Fruit fly (Drosophila melanogaster) whole organism, embryonic: ENCODE results near the gene IFT54.

ENCODE experiments used
- Asciz ChIP-seq: fragments of 200-800 bp; sonication (Bioruptor generic); optimal IDR thresholded peaks from 2 replicates; lab custom pipeline; 2017; ENCODE audit warnings: missing biosample characterization, mild to moderate bottlenecking, missing genetic modification characterization, missing genetic modification reagents
- B-H2 ChIP-seq: fragments of 200-800 bp; sonication (Bioruptor generic); optimal IDR thresholded peaks from 2 replicates; lab custom pipeline; 2018; ENCODE audit warnings: missing biosample characterization, mild to moderate bottlenecking, missing genetic modification characterization
- C15 ChIP-seq: fragments of 200-800 bp; sonication (Bioruptor generic); IDR thresholded peaks from 3 replicates; pipeline ENCODE4 v1.3.6; 2022; ENCODE audit warnings: missing biosample characterization, missing genetic modification characterization
- CG10209 ChIP-seq: fragments of 200-800 bp; sonication (Bioruptor generic); optimal IDR thresholded peaks from 3 replicates; lab custom pipeline; 2017; ENCODE audit warnings: missing biosample characterization, mild to moderate bottlenecking, missing genetic modification characterization, missing genetic modification reagents
- CG11085 ChIP-seq: fragments of 200-800 bp; sonication (Bioruptor generic); IDR thresholded peaks from 2 replicates; pipeline ENCODE4 v1.3.6; 2022; ENCODE audit warnings: missing biosample characterization, missing genetic modification characterization
- CG12104 ChIP-seq: fragments of 200-800 bp; sonication (Bioruptor generic); optimal IDR thresholded peaks from 3 replicates; lab custom pipeline; 2016; ENCODE audit warnings: missing biosample characterization, missing genetic modification characterization
- CG12236 ChIP-seq: fragments of 200-800 bp; sonication (Bioruptor generic); optimal IDR thresholded peaks from 2 replicates; lab custom pipeline; 2016; ENCODE audit warnings: missing biosample characterization, missing genetic modification characterization
- CG12744 ChIP-seq: fragments of 200-800 bp; sonication (Bioruptor generic); optimal IDR thresholded peaks from 2 replicates; lab custom pipeline; 2016; ENCODE audit warnings: missing biosample characterization, missing genetic modification characterization
- CG12769 ChIP-seq: fragments of 200-800 bp; sonication (Bioruptor generic); optimal IDR thresholded peaks from 2 replicates; lab custom pipeline; 2019; ENCODE audit warnings: missing biosample characterization, mild to moderate bottlenecking, missing genetic modification characterization, moderate library complexity
- CG14710 ChIP-seq: fragments of 200-800 bp; sonication (Bioruptor generic); optimal IDR thresholded peaks from 3 replicates; lab custom pipeline; 2019; ENCODE audit warnings: missing biosample characterization, mild to moderate bottlenecking, missing genetic modification characterization, moderate library complexity
- CG15696 ChIP-seq: fragments of 200-800 bp; sonication (Bioruptor generic); optimal IDR thresholded peaks from 2 replicates; lab custom pipeline; 2019; ENCODE audit warnings: missing biosample characterization, mild to moderate bottlenecking, missing genetic modification characterization, moderate library complexity
- CG2199 ChIP-seq: fragments of 200-800 bp; sonication (Bioruptor generic); IDR thresholded peaks from 3 replicates; pipeline ENCODE4 v1.3.6; 2022; ENCODE audit warnings: missing biosample characterization, missing genetic modification characterization
- CG31365 ChIP-seq: fragments of 200-800 bp; sonication (Bioruptor generic); optimal IDR thresholded peaks from 2 replicates; lab custom pipeline; 2018; ENCODE audit warnings: missing biosample characterization, mild to moderate bottlenecking, missing genetic modification characterization
- CG34376 ChIP-seq: fragments of 200-800 bp; sonication (Bioruptor generic); optimal IDR thresholded peaks from 2 replicates; lab custom pipeline; 2018; ENCODE audit warnings: missing biosample characterization, mild to moderate bottlenecking, missing genetic modification characterization
- CG3847 ChIP-seq: fragments of 200-800 bp; sonication (Bioruptor generic); IDR thresholded peaks from 2 replicates; pipeline ENCODE4 v1.3.6; 2022; ENCODE audit warnings: missing biosample characterization, missing genetic modification characterization
- CG4328 ChIP-seq: fragments of 200-800 bp; sonication (Bioruptor generic); optimal IDR thresholded peaks from 3 replicates; lab custom pipeline; 2017; ENCODE audit warnings: missing biosample characterization, missing genetic modification reagents, missing genetic modification characterization
- CG43689 ChIP-seq: fragments of 200-800 bp; sonication (Bioruptor generic); IDR thresholded peaks from 2 replicates; pipeline ENCODE4 v1.3.6; 2022; ENCODE audit warnings: missing biosample characterization, missing genetic modification characterization
- CG4404 ChIP-seq: fragments of 200-800 bp; sonication (Bioruptor generic); IDR thresholded peaks from 2 replicates; pipeline ENCODE4 v1.3.6; 2022; ENCODE audit warnings: missing biosample characterization, missing genetic modification characterization
- CG4424 ChIP-seq: fragments of 200-800 bp; sonication (Bioruptor generic); optimal IDR thresholded peaks from 3 replicates; lab custom pipeline; 2016; ENCODE audit warnings: missing biosample characterization, missing genetic modification characterization
- CG7745 ChIP-seq: fragments of 200-800 bp; sonication (Bioruptor generic); optimal IDR thresholded peaks from 2 replicates; lab custom pipeline; 2018; ENCODE audit warnings: missing biosample characterization, mild to moderate bottlenecking, missing genetic modification characterization, moderate library complexity
- CG8388 ChIP-seq: fragments of 200-800 bp; sonication (Bioruptor generic); optimal IDR thresholded peaks from 2 replicates; lab custom pipeline; 2019; ENCODE audit warnings: missing biosample characterization, mild to moderate bottlenecking, missing genetic modification characterization, moderate library complexity
- CG8765 ChIP-seq: fragments of 200-800 bp; sonication (Bioruptor generic); IDR thresholded peaks from 2 replicates; pipeline ENCODE4 v1.3.6; 2022; ENCODE audit warnings: missing biosample characterization, missing genetic modification characterization
- CG9932 ChIP-seq: fragments of 200-800 bp; sonication (Bioruptor generic); IDR thresholded peaks from 2 replicates; pipeline ENCODE4 v1.3.6; 2022; ENCODE audit warnings: missing biosample characterization, missing genetic modification characterization
- Chrac-16 ChIP-seq: fragments of 200-800 bp; sonication (Bioruptor generic); optimal IDR thresholded peaks from 3 replicates; lab custom pipeline; 2016; ENCODE audit warnings: missing biosample characterization, missing genetic modification characterization
- CoRest ChIP-seq: fragments of 200-800 bp; sonication (Bioruptor generic); optimal IDR thresholded peaks from 3 replicates; lab custom pipeline; 2018; ENCODE audit warnings: missing biosample characterization, mild to moderate bottlenecking, missing genetic modification characterization, moderate library complexity
- Drgx ChIP-seq: fragments of 200-800 bp; sonication (Bioruptor generic); IDR thresholded peaks from 2 replicates; pipeline ENCODE4 v1.3.6; 2022; ENCODE audit warnings: missing biosample characterization, missing genetic modification characterization
- Fer3 ChIP-seq: fragments of 200-800 bp; sonication (Bioruptor generic); optimal IDR thresholded peaks from 2 replicates; lab custom pipeline; 2018; ENCODE audit warnings: missing biosample characterization, mild to moderate bottlenecking, missing genetic modification characterization, moderate library complexity
- HLH54F ChIP-seq: fragments of 200-800 bp; sonication (Bioruptor generic); optimal IDR thresholded peaks from 3 replicates; lab custom pipeline; 2016; ENCODE audit warnings: missing biosample characterization, missing genetic modification characterization
- Hmx ChIP-seq: fragments of 200-800 bp; sonication (Bioruptor generic); optimal IDR thresholded peaks from 2 replicates; lab custom pipeline; 2016; ENCODE audit warnings: missing biosample characterization, missing genetic modification characterization
- NFAT ChIP-seq: fragments of 200-800 bp; sonication (Bioruptor generic); IDR thresholded peaks from 2 replicates; pipeline ENCODE4 v1.3.6; 2022; ENCODE audit warnings: missing biosample characterization, missing genetic modification characterization
- NK7.1 ChIP-seq: fragments of 200-800 bp; sonication (Bioruptor generic); optimal IDR thresholded peaks from 3 replicates; lab custom pipeline; 2016; ENCODE audit warnings: missing biosample characterization, missing genetic modification characterization
- Nf-YA ChIP-seq: fragments of 200-800 bp; sonication (Bioruptor generic); IDR thresholded peaks from 2 replicates; pipeline ENCODE4 v1.3.6; 2022; ENCODE audit warnings: missing biosample characterization, missing genetic modification characterization
- ash1 ChIP-seq: fragments of 200-800 bp; sonication (Bioruptor generic); optimal IDR thresholded peaks from 2 replicates; lab custom pipeline; 2018; ENCODE audit warnings: missing biosample characterization, mild to moderate bottlenecking, missing genetic modification characterization
- cato ChIP-seq: fragments of 200-800 bp; sonication (Bioruptor generic); optimal IDR thresholded peaks from 2 replicates; lab custom pipeline; 2016; ENCODE audit warnings: missing biosample characterization, missing genetic modification characterization, borderline replicate concordance
- emc ChIP-seq: fragments of 200-800 bp; sonication (Bioruptor generic); optimal IDR thresholded peaks from 2 replicates; lab custom pipeline; 2016; ENCODE audit warnings: missing biosample characterization, missing genetic modification characterization
- en ChIP-seq: fragments of 200-800 bp; sonication (Bioruptor generic); optimal IDR thresholded peaks from 2 replicates; lab custom pipeline; 2016; ENCODE audit warnings: missing biosample characterization, missing genetic modification characterization
- exex ChIP-seq: fragments of 200-800 bp; sonication (Bioruptor generic); optimal IDR thresholded peaks from 4 replicates; lab custom pipeline; 2018; ENCODE audit warnings: missing biosample characterization, mild to moderate bottlenecking, missing genetic modification characterization, moderate library complexity
- fru ChIP-seq: fragments of >200 bp; optimal IDR thresholded peaks from 2 replicates; lab custom pipeline; 2017
- gcm2 ChIP-seq: fragments of 200-800 bp; sonication (Bioruptor generic); optimal IDR thresholded peaks from 2 replicates; lab custom pipeline; 2016; ENCODE audit warnings: missing biosample characterization, missing genetic modification characterization
- gro ChIP-seq: fragments of 200-800 bp; sonication (Bioruptor generic); optimal IDR thresholded peaks from 2 replicates; lab custom pipeline; 2016; ENCODE audit warnings: missing biosample characterization, missing genetic modification characterization
- ham ChIP-seq: fragments of 200-800 bp; sonication (Bioruptor generic); IDR thresholded peaks from 2 replicates; pipeline ENCODE4 v1.3.6; 2022; ENCODE audit warnings: missing biosample characterization, missing genetic modification characterization
- klu ChIP-seq: fragments of 200-800 bp; sonication (Bioruptor generic); IDR thresholded peaks from 2 replicates; pipeline ENCODE4 v1.3.6; 2022; ENCODE audit warnings: missing biosample characterization, missing genetic modification characterization
- kni ChIP-seq: fragments of 200-800 bp; sonication (Bioruptor generic); optimal IDR thresholded peaks from 3 replicates; lab custom pipeline; 2017; ENCODE audit warnings: mild to moderate bottlenecking, missing biosample characterization, missing genetic modification reagents, missing genetic modification characterization
- lbe ChIP-seq: fragments of 200-800 bp; sonication (Bioruptor generic); optimal IDR thresholded peaks from 2 replicates; lab custom pipeline; 2016; ENCODE audit warnings: missing biosample characterization, mild to moderate bottlenecking, missing genetic modification characterization
- lmd ChIP-seq: fragments of 200-800 bp; sonication (Bioruptor generic); IDR thresholded peaks from 2 replicates; pipeline ENCODE4 v1.3.6; 2022; ENCODE audit warnings: missing biosample characterization, missing genetic modification characterization
- rib ChIP-seq: fragments of 200-800 bp; sonication (Bioruptor generic); IDR thresholded peaks from 2 replicates; pipeline ENCODE4 v1.3.6; 2022; ENCODE audit warnings: missing biosample characterization, missing genetic modification characterization
- row ChIP-seq: fragments of 200-800 bp; sonication (Bioruptor generic); IDR thresholded peaks from 3 replicates; pipeline ENCODE4 v1.3.6; 2022; ENCODE audit warnings: missing biosample characterization, missing genetic modification characterization
- sqz ChIP-seq: fragments of 200-800 bp; sonication (Bioruptor generic); optimal IDR thresholded peaks from 3 replicates; lab custom pipeline; 2018; ENCODE audit warnings: missing biosample characterization, mild to moderate bottlenecking, missing genetic modification characterization
- ttk ChIP-seq: fragments of 200-800 bp; sonication (Bioruptor generic); IDR thresholded peaks from 2 replicates; pipeline ENCODE4 v2.1.2; 2022; ENCODE audit warnings: missing biosample characterization, missing genetic modification characterization
- unc-4 ChIP-seq: fragments of 200-800 bp; sonication (Bioruptor generic); IDR thresholded peaks from 2 replicates; pipeline ENCODE4 v1.3.6; 2022; ENCODE audit warnings: missing biosample characterization, missing genetic modification characterization; ENCODE audit not compliant: partially characterized antibody
- usp ChIP-seq: fragments of >200 bp; optimal IDR thresholded peaks from 2 replicates; lab custom pipeline; 2017; ENCODE audit warnings: missing biosample characterization, missing genetic modification characterization
- wdn ChIP-seq: fragments of 200-800 bp; sonication (Bioruptor generic); IDR thresholded peaks from 2 replicates; pipeline ENCODE4 v1.3.6; 2022; ENCODE audit warnings: missing biosample characterization, missing genetic modification characterization
- zen2 ChIP-seq: fragments of 200-800 bp; sonication (Bioruptor generic); IDR thresholded peaks from 3 replicates; pipeline ENCODE4 v1.3.6; 2022; ENCODE audit warnings: missing biosample characterization, missing genetic modification characterization; ENCODE audit not compliant: partially characterized antibody

IFT54 gene

dm6 chr3R:14299891-14300290 lies 2.3 kb upstream of the IFT54 start (continued):
- TF ChIP-seq HLH54F (GFP tag; lab: Kevin White, UChicago) (no peak), Chrac-16 (no peak), ttk (GFP tag; lab: Robert Waterston, UW) (no peak), cato (GFP tag; lab: Kevin White, UChicago) (no peak), CG31365 (tag; lab: Kevin White, UChicago) (peak; percentile 71), CG4404 (GFP tag; lab: Robert Waterston, UW) (no peak), CG12744 (GFP tag; lab: Kevin White, UChicago) (no peak), kni (peak; percentile 87), C15 (GFP tag; lab: Robert Waterston, UW) (no peak), Asciz (GFP tag; lab: Kevin White, UChicago) (peak; percentile 77), B-H2 (GFP tag; lab: Kevin White, UChicago) (no peak), NFAT (GFP tag; lab: Robert Waterston, UW) (no peak), CG34376 (GFP tag; lab: Kevin White, UChicago) (no peak), CG12104 (GFP tag; lab: Kevin White, UChicago) (peak; percentile 13), Drgx (GFP tag; lab: Robert Waterston, UW) (no peak), CG3847 (no peak), usp (no peak), CG10209 (GFP tag; lab: Kevin White, UChicago) (no peak), en (no peak), wdn (GFP tag; lab: Robert Waterston, UW) (no peak), emc (GFP tag; lab: Kevin White, UChicago) (no peak), CG14710 (tag; lab: Kevin White, UChicago) (peak; percentile 31), lbe (GFP tag; lab: Kevin White, UChicago) (no peak), fru (lab: Kevin White, UChicago) (no peak), ham (GFP tag; lab: Robert Waterston, UW) (no peak), CG4328 (peak; percentile 35), gro (no peak), klu (GFP tag; lab: Robert Waterston, UW) (no peak), CG9932 (GFP tag; lab: Robert Waterston, UW) (no peak), row (no peak), CG8765 (GFP tag; lab: Robert Waterston, UW) (no peak), CG2199 (GFP tag; lab: Robert Waterston, UW) (no peak), CG12769 (no peak), CG15696 (tag; lab: Kevin White, UChicago) (peak; percentile 37), CG43689 (no peak), sqz (GFP tag; lab: Kevin White, UChicago) (peak; percentile 60), unc-4 (GFP tag; lab: Robert Waterston, UW) (no peak), lmd (GFP tag; lab: Robert Waterston, UW) (no peak), CG12236 (no peak), Hmx (GFP tag; lab: Kevin White, UChicago) (no peak), CG8388 (GFP tag; lab: Kevin White, UChicago) (no peak), gcm2 (no peak), ash1 (no peak), CoRest (tag; lab: Kevin White, UChicago) (no peak), Nf-YA (GFP tag; lab: Robert Waterston, UW) (no peak), CG4424 (GFP tag; lab: Kevin White, UChicago) (no peak), zen2 (no peak), CG7745 (tag; lab: Kevin White, UChicago) (no peak), exex (peak; percentile 0), rib (GFP tag; lab: Robert Waterston, UW) (no peak), NK7.1 (GFP tag; lab: Kevin White, UChicago) (no peak), CG11085 (GFP tag; lab: Robert Waterston, UW) (no peak), Fer3 (peak; percentile 17)
